Worm (Caenorhabditis elegans) whole organism, late embryonic: ENCODE measurements around the gene nprl-2.

Experiments used
- ahr-1 ChIP-seq: sonication (generic microtip); optimal IDR thresholded peaks from 2 replicates; lab custom pipeline; 2016; ENCODE audit warnings: missing genetic modification characterization, missing compliant biosample characterization
- ama-1 ChIP-seq: fragments of 150-350 bp; optimal IDR thresholded peaks from 2 replicates; lab custom pipeline; 2014
- ceh-2 ChIP-seq: sonication (generic microtip); optimal IDR thresholded peaks from 2 replicates; lab custom pipeline; 2016; ENCODE audit warnings: missing genotype, missing genetic modification characterization, missing compliant biosample characterization
- ceh-30 ChIP-seq: fragments of 150-350 bp; optimal IDR thresholded peaks from 2 replicates; lab custom pipeline; 2014; ENCODE audit warnings: missing biosample characterization, missing genetic modification characterization
- ceh-9 ChIP-seq: sonication (generic microtip); optimal IDR thresholded peaks from 2 replicates; lab custom pipeline; 2016; ENCODE audit warnings: mild to moderate bottlenecking, missing genetic modification characterization, inconsistent platforms, missing compliant biosample characterization
- hlh-15 ChIP-seq: sonication (generic microtip); optimal IDR thresholded peaks from 2 replicates; lab custom pipeline; 2016; ENCODE audit warnings: missing genetic modification characterization, missing compliant biosample characterization
- hlh-8 ChIP-seq: sonication (generic microtip); optimal IDR thresholded peaks from 2 replicates; lab custom pipeline; 2016; ENCODE audit warnings: missing genotype, missing genetic modification characterization, missing compliant biosample characterization
- nfya-1 ChIP-seq: sonication (generic microtip); optimal IDR thresholded peaks from 2 replicates; lab custom pipeline; 2017; ENCODE audit warnings: missing genetic modification characterization, mild to moderate bottlenecking, missing compliant biosample characterization, antibody characterized with exemption, moderate library complexity
- pqm-1 ChIP-seq: sonication (generic microtip); optimal IDR thresholded peaks from 2 replicates; lab custom pipeline; 2016; ENCODE audit warnings: missing genetic modification characterization, missing compliant biosample characterization
- ref-2 ChIP-seq: sonication (generic microtip); optimal IDR thresholded peaks from 2 replicates; lab custom pipeline; 2016; ENCODE audit warnings: missing genetic modification characterization, missing compliant biosample characterization
- sox-4 ChIP-seq: sonication (generic microtip); optimal IDR thresholded peaks from 2 replicates; lab custom pipeline; 2017; ENCODE audit warnings: mild to moderate bottlenecking, missing genetic modification characterization, inconsistent platforms, missing compliant biosample characterization

ce11 chrIV:7521591-7521990 lies 35.0 kb upstream of the nprl-2 start:
- TF ChIP-seq ref-2 (peak; percentile 58), pqm-1 (tag; lab: Kevin White, UChicago) (no peak), ama-1 (lab: Kevin White, UChicago) (no peak), ceh-9 (tag; lab: Kevin White, UChicago) (no peak), nfya-1 (tag; lab: Kevin White, UChicago) (no peak), hlh-15 (no peak), ceh-2 (no peak), ceh-30 (tag; lab: Kevin White, UChicago) (no peak), hlh-8 (tag; lab: Kevin White, UChicago) (no peak), ahr-1 (tag; lab: Kevin White, UChicago) (no peak), sox-4 (tag; lab: Kevin White, UChicago) (no peak)
